Worm (Caenorhabditis elegans): ENCODE measurements around the gene R12G8.1.

Gene R12G8.1

ce11 chrV:17700728-17701262, 48.2 kb downstream of the R12G8.1 start, which contains the start of the genes Y26G10.5 and srh-32:
TSS of gene Y26G10.5 (minus strand) at chrV:17700828.
TSS of gene srh-32 (plus strand) at chrV:17701212.
- TF ChIP-seq fkh-10 (GFP tag; optimal IDR thresholded peaks at IDR 0.05) (no peak), ceh-19 (GFP tag; optimal IDR thresholded peaks at IDR 0.05) (no peak), pros-1 (tag; optimal IDR thresholded peaks at IDR 0.05) (no peak), nhr-232 (tag; optimal IDR thresholded peaks at IDR 0.05) (no peak), eyg-1 (tag; optimal IDR thresholded peaks at IDR 0.05) (no peak), hlh-15 (tag; optimal IDR thresholded peaks at IDR 0.05) (no peak), ceh-48 (tag; optimal IDR thresholded peaks at IDR 0.05) (no peak), syd-9 (tag; optimal IDR thresholded peaks at IDR 0.05) (no peak), lim-6 (tag; optimal IDR thresholded peaks at IDR 0.05) (no peak), sdc-2 (tag; optimal IDR thresholded peaks at IDR 0.05) (no peak), K09A11.1 (tag; optimal IDR thresholded peaks at IDR 0.05; ENCODE audit: insufficient read depth) (no peak), ceh-6 (GFP tag; optimal IDR thresholded peaks at IDR 0.05) (no peak), hlh-6 (tag; optimal IDR thresholded peaks at IDR 0.05) (no peak), mec-3 (tag; optimal IDR thresholded peaks at IDR 0.05; ENCODE audit: borderline replicate concordance) (no peak), elt-2 (tag; optimal IDR thresholded peaks at IDR 0.05) (no peak), pat-9 (tag; optimal IDR thresholded peaks at IDR 0.05) (no peak), ama-1 (optimal IDR thresholded peaks at IDR 0.05) (no peak), pha-2 (tag; optimal IDR thresholded peaks at IDR 0.05) (no peak)

- TF ChIP-seq unc-86 (tag; optimal IDR thresholded peaks at IDR 0.05) (no peak), mec-3 (tag; optimal IDR thresholded peaks at IDR 0.05; ENCODE audit: borderline replicate concordance) (no peak), ceh-48 (tag; optimal IDR thresholded peaks at IDR 0.05) (no peak), hlh-13 (GFP tag; optimal IDR thresholded peaks at IDR 0.05) (no peak), lim-6 (tag; optimal IDR thresholded peaks at IDR 0.05) (no peak), ceh-6 (GFP tag; optimal IDR thresholded peaks at IDR 0.05) (no peak), C38D4.7 (GFP tag; optimal IDR thresholded peaks at IDR 0.05) (no peak), ref-2 (tag; optimal IDR thresholded peaks at IDR 0.05) (no peak), ceh-45 (GFP tag; IDR thresholded peaks at IDR 0.05) (no peak), fkh-6 (tag; optimal IDR thresholded peaks at IDR 0.05) (no peak)
Observed at ce11 chrV:17699659-17700058, 49.4 kb downstream of the R12G8.1 start, which contains the start of gene Y26G10.6. TSS of gene Y26G10.6 (plus strand) at chrV:17699959.

ce11 chrV:17699097-17699496, 49.9 kb downstream of the R12G8.1 start, which contains the start of gene Y26G10.4:
TSS of gene Y26G10.4 (minus strand) at chrV:17699197.
- no peak for TF ChIP-seq ceh-2 (tag; optimal IDR thresholded peaks at IDR 0.05)
- TF ChIP-seq lin-11 (tag; optimal IDR thresholded peaks at IDR 0.05) = no peak
- no peak for TF ChIP-seq mec-3 (tag; optimal IDR thresholded peaks at IDR 0.05; ENCODE audit: borderline replicate concordance)
- no peak for TF ChIP-seq K02D7.2 (tag; optimal IDR thresholded peaks at IDR 0.05)
- TF ChIP-seq syd-9 (tag; optimal IDR thresholded peaks at IDR 0.05) = no peak
- no peak for TF ChIP-seq ceh-31 (tag; optimal IDR thresholded peaks at IDR 0.05)
- TF ChIP-seq fax-1 (tag; optimal IDR thresholded peaks at IDR 0.05) = no peak
- no peak for TF ChIP-seq dmd-4 (tag; optimal IDR thresholded peaks at IDR 0.05; ENCODE audit: borderline replicate concordance)
- no peak for TF ChIP-seq ceh-34 (tag; optimal IDR thresholded peaks at IDR 0.05)
- TF ChIP-seq fkh-10 (GFP tag; optimal IDR thresholded peaks at IDR 0.05) = no peak
- no peak for TF ChIP-seq hlh-15 (tag; optimal IDR thresholded peaks at IDR 0.05)
- TF ChIP-seq fkh-6 (tag; optimal IDR thresholded peaks at IDR 0.05) = no peak
- no peak for TF ChIP-seq hlh-8 (tag; optimal IDR thresholded peaks at IDR 0.05)
- no peak for TF ChIP-seq ets-4 (tag; optimal IDR thresholded peaks at IDR 0.05)
- TF ChIP-seq K09A11.1 (tag; optimal IDR thresholded peaks at IDR 0.05; ENCODE audit: insufficient read depth) = no peak
- TF ChIP-seq npax-4 (tag; optimal IDR thresholded peaks at IDR 0.05) = no peak
- TF ChIP-seq unc-3 (GFP tag; conservative IDR thresholded peaks at IDR 0.05) = no peak
- TF ChIP-seq unc-3 (tag; optimal IDR thresholded peaks at IDR 0.05) = no peak
- no peak for TF ChIP-seq che-1 (tag; optimal IDR thresholded peaks at IDR 0.05)
- no peak for TF ChIP-seq pros-1 (tag; optimal IDR thresholded peaks at IDR 0.05)
